Fruit fly (Drosophila melanogaster) whole organism, embryonic: Measurements from ENCODE around the gene CG6126.
A peak's percentile ranks its signal among the peaks of the same experiment; 100 is the strongest.

Experiments used
- Blimp-1 ChIP-seq: fragments of 200-800 bp; sonication (Bioruptor generic); optimal IDR thresholded peaks from 3 replicates; lab custom pipeline; 2018; ENCODE audit warnings: missing biosample characterization, missing genetic modification characterization, mild to moderate bottlenecking, moderate library complexity, missing genetic modification reagents
- CG10462 ChIP-seq: fragments of 200-800 bp; sonication (Bioruptor generic); optimal IDR thresholded peaks from 2 replicates; lab custom pipeline; 2016; ENCODE audit warnings: missing biosample characterization, missing genetic modification characterization
- CG12769 ChIP-seq: fragments of 200-800 bp; sonication (Bioruptor generic); optimal IDR thresholded peaks from 2 replicates; lab custom pipeline; 2019; ENCODE audit warnings: missing biosample characterization, mild to moderate bottlenecking, missing genetic modification characterization, moderate library complexity
- CG14965 ChIP-seq: fragments of 200-800 bp; sonication (Bioruptor generic); optimal IDR thresholded peaks from 2 replicates; lab custom pipeline; 2016; ENCODE audit warnings: missing biosample characterization, missing genetic modification characterization, borderline replicate concordance
- CG2116 ChIP-seq: fragments of 200-800 bp; sonication (Bioruptor generic); optimal IDR thresholded peaks from 3 replicates; lab custom pipeline; 2018; ENCODE audit warnings: missing biosample characterization, mild to moderate bottlenecking, missing genetic modification characterization
- CG2120 ChIP-seq: fragments of 200-800 bp; sonication (Bioruptor generic); optimal IDR thresholded peaks from 3 replicates; lab custom pipeline; 2016; ENCODE audit warnings: missing biosample characterization, missing genetic modification characterization
- CG2129 ChIP-seq: fragments of 200-800 bp; sonication (Bioruptor generic); IDR thresholded peaks from 2 replicates; pipeline ENCODE4 v1.3.6; 2022; ENCODE audit warnings: missing biosample characterization, missing genetic modification characterization; ENCODE audit not compliant: partially characterized antibody
- CG6272 ChIP-seq: fragments of 200-800 bp; sonication (Bioruptor generic); IDR thresholded peaks from 2 replicates; pipeline ENCODE4 v1.3.6; 2022; ENCODE audit warnings: missing biosample characterization, missing genetic modification characterization
- CG7372 ChIP-seq: fragments of 200-800 bp; sonication (Bioruptor generic); IDR thresholded peaks from 2 replicates; pipeline ENCODE4 v1.3.6; 2022; ENCODE audit warnings: missing biosample characterization, missing genetic modification characterization
- CG7786 ChIP-seq: fragments of 200-800 bp; sonication (Bioruptor generic); optimal IDR thresholded peaks from 2 replicates; lab custom pipeline; 2016; ENCODE audit warnings: missing biosample characterization, missing genetic modification characterization
- CG8924 ChIP-seq: fragments of 200-800 bp; optimal IDR thresholded peaks from 3 replicates; lab custom pipeline; 2019; ENCODE audit warnings: missing biosample characterization, mild to moderate bottlenecking, missing genetic modification characterization, moderate library complexity
- CG9727 ChIP-seq: fragments of 200-800 bp; sonication (Bioruptor generic); optimal IDR thresholded peaks from 3 replicates; lab custom pipeline; 2017; ENCODE audit warnings: missing biosample characterization, mild to moderate bottlenecking, missing genetic modification characterization
- CHES-1-like ChIP-seq: fragments of 200-800 bp; sonication (Bioruptor generic); optimal IDR thresholded peaks from 2 replicates; lab custom pipeline; 2016; ENCODE audit warnings: missing biosample characterization, missing genetic modification characterization
- CTCF ChIP-seq: fragments of 200-800 bp; sonication (Bioruptor generic); optimal IDR thresholded peaks from 2 replicates; lab custom pipeline; 2017; ENCODE audit warnings: missing biosample characterization, mild to moderate bottlenecking, missing genetic modification characterization, moderate library complexity
- Dp ChIP-seq: fragments of 200-800 bp; sonication (Bioruptor generic); optimal IDR thresholded peaks from 2 replicates; lab custom pipeline; 2018; ENCODE audit warnings: missing biosample characterization, mild to moderate bottlenecking, missing genetic modification characterization, moderate library complexity
- Drgx ChIP-seq: fragments of 200-800 bp; sonication (Bioruptor generic); IDR thresholded peaks from 2 replicates; pipeline ENCODE4 v1.3.6; 2022; ENCODE audit warnings: missing biosample characterization, missing genetic modification characterization
- ERR ChIP-seq: fragments of 200-800 bp; sonication (Bioruptor generic); optimal IDR thresholded peaks from 2 replicates; lab custom pipeline; 2016; ENCODE audit warnings: missing biosample characterization, missing genetic modification characterization
- Eip74EF ChIP-seq, 2 experiments: fragments of 200-800 bp in 1 of 2; fragments of >200 bp in 1 of 2; sonication (Bioruptor generic) in 1 of 2; optimal IDR thresholded peaks; 2 replicates each; lab custom pipeline; 2017 to 2019; ENCODE audit warnings: missing biosample characterization in 2 of 2, missing genetic modification characterization in 2 of 2, mild to moderate bottlenecking in 1 of 2, moderate library complexity in 1 of 2
- Gsc ChIP-seq: fragments of 200-800 bp; sonication (Bioruptor generic); IDR thresholded peaks from 2 replicates; pipeline ENCODE4 v1.3.6; 2022; ENCODE audit warnings: missing biosample characterization, missing genetic modification characterization
- HLH4C ChIP-seq: fragments of 200-800 bp; sonication (Bioruptor generic); IDR thresholded peaks from 3 replicates; pipeline ENCODE4 v1.3.6; 2022; ENCODE audit warnings: missing biosample characterization, missing genetic modification characterization; ENCODE audit not compliant: partially characterized antibody
- Hey ChIP-seq: fragments of 200-800 bp; sonication (Bioruptor generic); optimal IDR thresholded peaks from 3 replicates; lab custom pipeline; 2018; ENCODE audit warnings: missing biosample characterization, mild to moderate bottlenecking, missing genetic modification characterization
- HmgD ChIP-seq: fragments of 200-800 bp; sonication (Bioruptor generic); optimal IDR thresholded peaks from 3 replicates; lab custom pipeline; 2016; ENCODE audit warnings: missing biosample characterization, missing genetic modification characterization
- Kr ChIP-seq: fragments of 200-800 bp; sonication (Bioruptor generic); optimal IDR thresholded peaks from 2 replicates; lab custom pipeline; 2017; ENCODE audit warnings: missing biosample characterization, mild to moderate bottlenecking, missing genetic modification characterization
- Med ChIP-seq: fragments of 200-800 bp; sonication (Bioruptor generic); peaks from one replicate; lab custom pipeline; 2016; ENCODE audit warnings: missing biosample characterization, missing genetic modification characterization, mild to moderate bottlenecking, inconsistent platforms, moderate library complexity
- Opbp ChIP-seq: fragments of 200-800 bp; sonication (Bioruptor generic); IDR thresholded peaks from 3 replicates; pipeline ENCODE4 v1.3.6; 2022; ENCODE audit warnings: missing biosample characterization, missing genetic modification characterization; ENCODE audit not compliant: partially characterized antibody
- Side ChIP-seq: fragments of 200-800 bp; sonication (Bioruptor generic); optimal IDR thresholded peaks from 2 replicates; lab custom pipeline; 2016; ENCODE audit warnings: missing biosample characterization, missing genetic modification characterization
- Spps ChIP-seq: fragments of 200-800 bp; sonication (Bioruptor generic); optimal IDR thresholded peaks from 2 replicates; lab custom pipeline; 2018; ENCODE audit warnings: missing biosample characterization, mild to moderate bottlenecking, missing genetic modification characterization
- cad ChIP-seq: fragments of >200 bp; optimal IDR thresholded peaks from 2 replicates; lab custom pipeline; 2017; ENCODE audit warnings: missing biosample characterization, missing genetic modification characterization
- ci ChIP-seq: fragments of 200-800 bp; sonication (Bioruptor generic); IDR thresholded peaks from 3 replicates; pipeline ENCODE4 v1.3.6; 2022; ENCODE audit warnings: missing biosample characterization, missing genetic modification characterization
- crol ChIP-seq: fragments of 200-800 bp; sonication (Bioruptor generic); IDR thresholded peaks from 2 replicates; pipeline ENCODE4 v1.3.6; 2022; ENCODE audit warnings: missing biosample characterization, missing genetic modification characterization
- crp ChIP-seq, 2 experiments: fragments of 200-800 bp; sonication (Bioruptor generic); optimal IDR thresholded peaks; 2 replicates in 1 of 2; 3 replicates in 1 of 2; lab custom pipeline; 2017; ENCODE audit warnings: missing biosample characterization in 2 of 2, missing genetic modification characterization in 2 of 2, mild to moderate bottlenecking in 1 of 2, moderate library complexity in 1 of 2
- dmrt99B ChIP-seq: fragments of 200-800 bp; sonication (Bioruptor generic); optimal IDR thresholded peaks from 2 replicates; lab custom pipeline; 2018; ENCODE audit warnings: missing biosample characterization, mild to moderate bottlenecking, missing genetic modification characterization, moderate library complexity
- ftz-f1 ChIP-seq: fragments of 200-800 bp; sonication (Bioruptor generic); optimal IDR thresholded peaks from 2 replicates; lab custom pipeline; 2016; ENCODE audit warnings: missing biosample characterization, missing genetic modification characterization
- gce ChIP-seq: fragments of 200-800 bp; sonication (Bioruptor generic); IDR thresholded peaks from 3 replicates; pipeline ENCODE4 v1.3.6; 2022; ENCODE audit warnings: missing biosample characterization, missing genetic modification characterization
- kah ChIP-seq: fragments of 200-800 bp; sonication (Bioruptor generic); optimal IDR thresholded peaks from 2 replicates; lab custom pipeline; 2018; ENCODE audit warnings: missing biosample characterization, mild to moderate bottlenecking, missing genetic modification characterization
- nau ChIP-seq: fragments of 200-800 bp; sonication (Bioruptor generic); optimal IDR thresholded peaks from 3 replicates; lab custom pipeline; 2017; ENCODE audit warnings: missing biosample characterization, mild to moderate bottlenecking, missing genetic modification characterization, missing genetic modification reagents
- repo ChIP-seq: fragments of 200-800 bp; sonication (Bioruptor generic); optimal IDR thresholded peaks from 2 replicates; lab custom pipeline; 2016; ENCODE audit warnings: missing biosample characterization, missing genetic modification characterization
- rib ChIP-seq: fragments of 200-800 bp; sonication (Bioruptor generic); IDR thresholded peaks from 2 replicates; pipeline ENCODE4 v1.3.6; 2022; ENCODE audit warnings: missing biosample characterization, missing genetic modification characterization
- sd ChIP-seq: fragments of 200-800 bp; sonication (Bioruptor generic); optimal IDR thresholded peaks from 3 replicates; lab custom pipeline; 2018; ENCODE audit warnings: missing biosample characterization, mild to moderate bottlenecking, missing genetic modification characterization, moderate library complexity
- sens ChIP-seq: fragments of 200-800 bp; sonication (Bioruptor generic); peaks from one replicate; lab custom pipeline; 2016; ENCODE audit warnings: missing biosample characterization, missing genetic modification characterization
- sna ChIP-seq: fragments of 200-800 bp; sonication (Bioruptor generic); IDR thresholded peaks from 2 replicates; pipeline ENCODE4 v1.3.6; 2022; ENCODE audit warnings: missing biosample characterization, missing genetic modification characterization; ENCODE audit not compliant: partially characterized antibody
- sob ChIP-seq: fragments of 200-800 bp; sonication (Bioruptor generic); IDR thresholded peaks from 2 replicates; pipeline ENCODE4 v1.3.6; 2022; ENCODE audit warnings: missing biosample characterization, missing genetic modification characterization
- sr ChIP-seq: fragments of 200-800 bp; sonication (Bioruptor generic); IDR thresholded peaks from 3 replicates; pipeline ENCODE4 v1.3.6; 2022; ENCODE audit warnings: missing biosample characterization, missing genetic modification characterization
- stwl ChIP-seq: fragments of 200-800 bp; sonication (Bioruptor generic); optimal IDR thresholded peaks from 3 replicates; lab custom pipeline; 2018; ENCODE audit warnings: missing biosample characterization, mild to moderate bottlenecking, missing genetic modification characterization, moderate library complexity
- tap ChIP-seq: fragments of 200-800 bp; optimal IDR thresholded peaks from 3 replicates; lab custom pipeline; 2019; ENCODE audit warnings: missing biosample characterization, mild to moderate bottlenecking, missing genetic modification characterization, moderate library complexity
- ttk ChIP-seq: fragments of 200-800 bp; sonication (Bioruptor generic); IDR thresholded peaks from 2 replicates; pipeline ENCODE4 v2.1.2; 2022; ENCODE audit warnings: missing biosample characterization, missing genetic modification characterization
- tup ChIP-seq: fragments of 200-800 bp; sonication (Bioruptor generic); optimal IDR thresholded peaks from 2 replicates; lab custom pipeline; 2016; ENCODE audit warnings: missing biosample characterization, mild to moderate bottlenecking, missing genetic modification characterization, moderate library complexity
- vvl ChIP-seq: fragments of 200-800 bp; sonication (Bioruptor generic); IDR thresholded peaks from 2 replicates; pipeline ENCODE4 v1.3.6; 2022; ENCODE audit warnings: missing biosample characterization, missing genetic modification characterization
- wdn ChIP-seq: fragments of 200-800 bp; sonication (Bioruptor generic); IDR thresholded peaks from 2 replicates; pipeline ENCODE4 v1.3.6; 2022; ENCODE audit warnings: missing biosample characterization, missing genetic modification characterization
- zfh1 ChIP-seq: fragments of 200-800 bp; sonication (Bioruptor generic); IDR thresholded peaks from 3 replicates; pipeline ENCODE4 v1.3.6; 2022; ENCODE audit warnings: missing biosample characterization, missing genetic modification characterization

Gene CG6126

DNA sequence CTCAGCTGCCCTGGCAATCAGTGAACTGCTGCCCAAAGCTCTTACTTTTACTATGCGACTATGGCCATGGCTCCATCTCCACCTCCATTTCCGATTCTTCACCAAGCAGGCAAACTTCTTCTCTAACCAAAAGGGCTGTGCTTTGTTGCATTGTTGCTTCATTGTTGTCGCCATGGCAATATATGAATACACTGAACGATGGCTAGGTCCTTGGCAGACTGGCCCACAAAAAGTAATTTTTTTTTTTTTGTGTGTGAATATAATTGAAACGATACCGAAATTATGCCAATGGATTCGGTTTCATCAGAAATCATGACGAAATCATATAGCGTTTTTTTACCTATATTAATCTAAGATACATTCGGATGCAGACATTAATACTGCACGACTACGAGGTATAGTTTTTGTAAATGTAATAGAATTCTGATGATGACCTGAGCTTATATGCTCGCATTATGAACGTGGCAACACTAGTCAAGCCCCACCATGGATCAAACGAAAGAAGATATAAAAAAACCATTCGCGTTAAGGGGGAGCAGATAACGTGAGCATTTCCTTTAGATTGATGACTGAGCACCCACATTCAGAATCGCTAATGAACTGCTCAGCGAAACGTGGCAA lies 17.3 kb upstream of the CG6126 start (continued):
- no peak for TF ChIP-seq Opbp (GFP tag; lab: Robert Waterston, UW)
- TF ChIP-seq CG2120 (GFP tag; lab: Kevin White, UChicago), result no peak
- TF ChIP-seq sob (GFP tag; lab: Robert Waterston, UW), result no peak
- no peak for TF ChIP-seq Side (GFP tag; lab: Kevin White, UChicago)
- TF ChIP-seq Gsc (GFP tag; lab: Robert Waterston, UW), result no peak
- no peak for TF ChIP-seq CG6272 (GFP tag; lab: Robert Waterston, UW)
- TF ChIP-seq stwl, result peak; percentile 44
- no peak for TF ChIP-seq CG7786 (GFP tag; lab: Kevin White, UChicago)
- no peak for TF ChIP-seq CG2129 (GFP tag; lab: Robert Waterston, UW)
- no peak for TF ChIP-seq ERR (GFP tag; lab: Kevin White, UChicago)
- TF ChIP-seq CTCF (GFP tag; lab: Kevin White, UChicago), result no peak
- no peak for TF ChIP-seq CHES-1-like
- no peak for TF ChIP-seq wdn (GFP tag; lab: Robert Waterston, UW)
- TF ChIP-seq CG9727 (GFP tag; lab: Kevin White, UChicago), result no peak
- TF ChIP-seq Kr (GFP tag; lab: Kevin White, UChicago), result no peak
- no peak for TF ChIP-seq sna
- no peak for TF ChIP-seq rib (GFP tag; lab: Robert Waterston, UW)
- no peak for TF ChIP-seq tup (GFP tag; lab: Kevin White, UChicago)
- no peak for TF ChIP-seq cad
- no peak for TF ChIP-seq HmgD (GFP tag; lab: Kevin White, UChicago)
- peak; percentile 28 for TF ChIP-seq Med (GFP tag; lab: Kevin White, UChicago)
- TF ChIP-seq dmrt99B (tag; lab: Kevin White, UChicago), result no peak
- no peak for TF ChIP-seq Dp (GFP tag; lab: Kevin White, UChicago)
- TF ChIP-seq Hey, result no peak
- TF ChIP-seq CG7372, result no peak
- TF ChIP-seq Drgx (GFP tag; lab: Robert Waterston, UW), result 0 out of 2 replicates have a peak, but pooled peaks have one; percentile 25
- TF ChIP-seq CG2116, result no peak
- TF ChIP-seq Spps (tag; lab: Kevin White, UChicago), result no peak

DNA sequence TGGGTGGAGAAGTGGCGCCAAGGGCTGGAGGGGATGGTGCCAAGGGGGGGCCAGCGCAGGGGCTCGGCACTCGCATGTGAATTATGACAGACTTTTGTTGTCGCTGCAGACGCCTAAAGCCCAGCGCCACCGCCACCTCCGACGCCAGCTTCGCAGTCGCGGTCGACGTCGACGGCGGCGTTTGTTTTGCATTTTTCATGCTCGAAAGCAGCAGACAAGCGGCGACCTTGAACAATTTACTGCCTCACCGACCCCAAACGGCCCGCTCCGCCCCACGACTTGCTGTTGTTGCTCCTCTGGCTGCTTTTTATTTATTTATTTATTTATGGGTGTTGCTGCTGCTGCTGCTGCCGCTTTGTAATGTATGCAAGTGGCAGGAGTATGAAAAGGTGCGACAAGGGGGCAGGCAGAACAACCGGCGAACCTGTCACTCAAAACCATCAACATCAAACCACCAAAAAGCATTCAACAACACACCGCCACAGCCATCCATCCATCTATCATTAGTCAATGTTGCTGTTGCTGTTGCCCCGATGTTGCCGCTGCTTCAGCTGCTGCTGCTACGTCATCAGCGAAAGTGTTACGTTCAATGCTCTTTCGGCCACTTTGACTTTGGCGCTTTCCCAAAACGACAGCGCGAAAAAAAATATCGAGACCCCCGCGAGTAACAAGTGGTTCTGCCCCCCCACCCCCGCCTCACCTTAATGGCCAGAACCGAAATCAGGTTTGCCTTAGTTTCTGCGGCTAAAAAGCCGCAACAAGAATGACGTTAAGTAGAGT lies 15.6 kb upstream of the CG6126 start:
- TF ChIP-seq ci (GFP tag; lab: Robert Waterston, UW) (0 out of 3 replicates have a peak, but pooled peaks have one; percentile 19), crol (GFP tag; lab: Robert Waterston, UW) (peak; percentile 66; the same call in 1 of the 2 replicates), repo (no peak), ttk (GFP tag; lab: Robert Waterston, UW) (0 out of 2 replicates have a peak, but pooled peaks have one; percentile 0), gce (GFP tag; lab: Robert Waterston, UW) (no peak), ftz-f1 (peak; percentile 62), sr (GFP tag; lab: Robert Waterston, UW) (no peak), zfh1 (GFP tag; lab: Robert Waterston, UW) (0 out of 3 replicates have a peak, but pooled peaks have one; percentile 18), vvl (0 out of 2 replicates have a peak, but pooled peaks have one; percentile 11), sd (no peak), kah (GFP tag; lab: Kevin White, UChicago) (peak; percentile 39), nau (GFP tag; lab: Kevin White, UChicago) (peak; percentile 57), tap (tag; lab: Kevin White, UChicago) (no peak), CG8924 (no peak), sens (GFP tag; lab: Kevin White, UChicago) (peak; percentile 17), Blimp-1 (GFP tag; lab: Kevin White, UChicago) (peak; percentile 58), Eip74EF (GFP tag; optimal IDR thresholded peaks at IDR 0.05; lab: Kevin White, UChicago) (no peak), CG10462 (GFP tag; lab: Kevin White, UChicago) (no peak), crp (GFP tag; optimal IDR thresholded peaks at IDR 0.05; lab: Kevin White, UChicago) (no peak), CG12769 (tag; lab: Kevin White, UChicago) (peak; percentile 29), HLH4C (GFP tag; lab: Robert Waterston, UW) (no peak), CG14965 (GFP tag; lab: Kevin White, UChicago) (no peak)
